Worm (Caenorhabditis elegans) whole organism, L2 larva: ENCODE data around the gene B0563.7.

Experiments used
- F13H6.1 ChIP-seq: sonication (generic microtip); optimal IDR thresholded peaks from 2 replicates; lab custom pipeline; 2016; ENCODE audit warnings: missing genetic modification characterization, missing compliant biosample characterization
- Y55F3AM.14 ChIP-seq: fragments of 200-800 bp; sonication (Bioruptor generic); optimal IDR thresholded peaks from 2 replicates; lab custom pipeline; 2018; ENCODE audit warnings: mild to moderate bottlenecking, missing genetic modification characterization, missing compliant biosample characterization
- aly-2 ChIP-seq: fragments of 150-350 bp; optimal IDR thresholded peaks from 2 replicates; lab custom pipeline; 2014; ENCODE audit warnings: missing biosample characterization, missing genetic modification characterization
- ceh-82 ChIP-seq: fragments of 150-350 bp; optimal IDR thresholded peaks from 2 replicates; lab custom pipeline; 2014; ENCODE audit warnings: missing biosample characterization, missing genetic modification characterization
- fos-1 ChIP-seq: fragments of 150-350 bp; optimal IDR thresholded peaks from 2 replicates; lab custom pipeline; 2014; ENCODE audit warnings: missing biosample characterization, missing genetic modification characterization
- lsy-2 ChIP-seq, 2 experiments: fragments of 150-350 bp in 1 of 2; sonication (generic microtip) in 1 of 2; optimal IDR thresholded peaks; 2 replicates each; lab custom pipeline; 2014 to 2017; ENCODE audit warnings: missing biosample characterization in 2 of 2, missing genetic modification characterization in 2 of 2
- nhr-23 ChIP-seq: fragments of 150-350 bp; optimal IDR thresholded peaks from 2 replicates; lab custom pipeline; 2014; ENCODE audit warnings: missing biosample characterization, missing genetic modification reagents, missing genetic modification characterization
- skn-1 ChIP-seq: sonication (generic microtip); optimal IDR thresholded peaks from 2 replicates; lab custom pipeline; 2017; ENCODE audit warnings: missing biosample characterization, missing genetic modification characterization
- unc-55 ChIP-seq: fragments of 150-350 bp; sonication (generic microtip); optimal IDR thresholded peaks from 3 replicates; lab custom pipeline; 2014; ENCODE audit warnings: missing biosample characterization, missing genetic modification reagents, missing genetic modification characterization
- unc-62 ChIP-seq: fragments of 150-350 bp; optimal IDR thresholded peaks from 2 replicates; lab custom pipeline; 2014; ENCODE audit warnings: missing biosample characterization, missing genetic modification reagents, missing genetic modification characterization

DNA sequence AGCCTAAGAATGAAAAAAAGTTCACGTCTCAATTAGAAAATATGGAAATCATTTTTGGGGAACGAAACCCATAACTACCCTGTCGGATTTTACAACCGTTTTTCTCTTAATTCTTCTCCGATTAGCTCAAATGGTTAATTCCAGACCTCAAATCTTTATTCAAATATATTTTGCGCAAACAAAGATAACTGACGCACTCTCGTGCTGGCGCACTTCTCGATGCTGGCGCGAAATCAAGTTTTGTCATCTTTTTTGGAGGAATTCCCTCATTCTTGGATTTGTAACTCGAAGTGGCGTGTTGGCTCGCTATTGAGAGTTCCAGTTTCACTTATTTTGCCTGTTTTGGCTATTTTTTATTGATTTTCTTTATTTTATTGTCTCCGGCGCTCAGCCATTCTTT is 36.6 kb downstream of the B0563.7 start:
- TF ChIP-seq ceh-82 (no peak), skn-1 (tag; lab: Kevin White, UChicago) (no peak), fos-1 (tag; lab: Kevin White, UChicago) (no peak), unc-62 (GFP tag; lab: Kevin White, UChicago) (no peak), aly-2 (no peak), Y55F3AM.14 (GFP tag; lab: Kevin White, UChicago) (no peak), F13H6.1 (tag; lab: Kevin White, UChicago) (no peak), lsy-2 (tag; optimal IDR thresholded peaks at IDR 0.05; lab: Kevin White, UChicago) (no peak), nhr-23 (tag; lab: Kevin White, UChicago) (no peak), unc-55 (no peak)
